Fruit fly (Drosophila melanogaster): ENCODE measurements around the gene sicily.

sicily gene

dm6 chrX:11857522-11858438, 33.8 kb upstream of the sicily start:
- TF ChIP-seq sage (GFP tag; optimal IDR thresholded peaks at IDR 0.05) (peak; percentile 47), OdsH (GFP tag; optimal IDR thresholded peaks at IDR 0.05) (peak; percentile 64), dmrt93B (GFP tag; optimal IDR thresholded peaks at IDR 0.05) (peak; percentile 61), CG32264 (GFP tag; optimal IDR thresholded peaks at IDR 0.05) (peak; percentile 64), jim (GFP tag; optimal IDR thresholded peaks at IDR 0.05) (no peak), Hnf4 (GFP tag; optimal IDR thresholded peaks at IDR 0.05) (peak; percentile 75), h (GFP tag; optimal IDR thresholded peaks at IDR 0.05) (peak; percentile 81), Dfd (GFP tag; optimal IDR thresholded peaks at IDR 0.05) (no peak), dl (GFP tag; optimal IDR thresholded peaks at IDR 0.05; ENCODE audit: insufficient read depth in 1 of 2, partially characterized antibody in 2 of 2) (no peak), woc (GFP tag; optimal IDR thresholded peaks at IDR 0.05) (peak; percentile 56), ey (GFP tag; optimal IDR thresholded peaks at IDR 0.05) (peak; percentile 62), CG9705 (GFP tag; optimal IDR thresholded peaks at IDR 0.05) (peak; percentile 15), br (GFP tag; optimal IDR thresholded peaks at IDR 0.05) (peak; percentile 80), psq (GFP tag; optimal IDR thresholded peaks at IDR 0.05) (peak; percentile 52), usp (GFP tag; optimal IDR thresholded peaks at IDR 0.05) (no peak), Sp1 (GFP tag; optimal IDR thresholded peaks at IDR 0.05) (peak; percentile 83), dsf (GFP tag; optimal IDR thresholded peaks at IDR 0.05; ENCODE audit: borderline replicate concordance) (no peak), foxo (GFP tag; optimal IDR thresholded peaks at IDR 0.05) (peak in 1 of 2 experiments; percentile 85), HLH106 (tag; optimal IDR thresholded peaks at IDR 0.05) (peak; percentile 87), fru (GFP tag; optimal IDR thresholded peaks at IDR 0.05) (peak; percentile 83), Hr83 (GFP tag; optimal IDR thresholded peaks at IDR 0.05; ENCODE audit: poor library complexity, severe bottlenecking) (peak; percentile 48), Rel (GFP tag; optimal IDR thresholded peaks at IDR 0.05) (peak; percentile 34), Rel (tag; optimal IDR thresholded peaks at IDR 0.05) (peak; percentile 45), sv (GFP tag; optimal IDR thresholded peaks at IDR 0.05) (peak; percentile 62), Jra (GFP tag; optimal IDR thresholded peaks at IDR 0.05) (peak; percentile 12), rgr (GFP tag; optimal IDR thresholded peaks at IDR 0.05) (peak; percentile 78)

dm6 chrX:11858439-11858813, 33.1 kb upstream of the sicily start:
- TF ChIP-seq N (GFP tag; optimal IDR thresholded peaks at IDR 0.05) (no peak), usp (GFP tag; optimal IDR thresholded peaks at IDR 0.05) (no peak), h (GFP tag; optimal IDR thresholded peaks at IDR 0.05) (no peak), dl (GFP tag; optimal IDR thresholded peaks at IDR 0.05; ENCODE audit: insufficient read depth in 1 of 2, partially characterized antibody in 2 of 2) (no peak), CG9705 (GFP tag; optimal IDR thresholded peaks at IDR 0.05) (no peak), dmrt93B (GFP tag; optimal IDR thresholded peaks at IDR 0.05) (no peak), Hr78 (GFP tag; optimal IDR thresholded peaks at IDR 0.05) (no peak), br (GFP tag; optimal IDR thresholded peaks at IDR 0.05) (no peak), sv (GFP tag; optimal IDR thresholded peaks at IDR 0.05) (no peak), dsf (GFP tag; optimal IDR thresholded peaks at IDR 0.05; ENCODE audit: borderline replicate concordance) (no peak), CG32264 (GFP tag; optimal IDR thresholded peaks at IDR 0.05) (no peak), foxo (GFP tag; optimal IDR thresholded peaks at IDR 0.05) (no peak), Hr83 (GFP tag; optimal IDR thresholded peaks at IDR 0.05; ENCODE audit: poor library complexity, severe bottlenecking) (no peak), pan (optimal IDR thresholded peaks at IDR 0.05) (no peak), brk (GFP tag; optimal IDR thresholded peaks at IDR 0.05) (no peak), Jra (GFP tag; optimal IDR thresholded peaks at IDR 0.05) (no peak), Dfd (GFP tag; optimal IDR thresholded peaks at IDR 0.05) (no peak)

- TF ChIP-seq Sp1 (GFP tag; optimal IDR thresholded peaks at IDR 0.05) = no peak
- no peak for TF ChIP-seq Hr78 (GFP tag; optimal IDR thresholded peaks at IDR 0.05)
- TF ChIP-seq woc (GFP tag; optimal IDR thresholded peaks at IDR 0.05) = no peak
- TF ChIP-seq OdsH (GFP tag; optimal IDR thresholded peaks at IDR 0.05) = no peak
- no peak for TF ChIP-seq pan (optimal IDR thresholded peaks at IDR 0.05)
- TF ChIP-seq sv (GFP tag; optimal IDR thresholded peaks at IDR 0.05) = no peak
- TF ChIP-seq Dfd (GFP tag; optimal IDR thresholded peaks at IDR 0.05) = no peak
- TF ChIP-seq CG9705 (GFP tag; optimal IDR thresholded peaks at IDR 0.05) = no peak
- TF ChIP-seq lola (GFP tag; optimal IDR thresholded peaks at IDR 0.05) = no peak
- no peak for TF ChIP-seq Hr83 (GFP tag; optimal IDR thresholded peaks at IDR 0.05; ENCODE audit: poor library complexity, severe bottlenecking)
- TF ChIP-seq Abd-B (GFP tag; optimal IDR thresholded peaks at IDR 0.05) = no peak
- TF ChIP-seq GATAd (GFP tag; optimal IDR thresholded peaks at IDR 0.05) = no peak
- no peak for TF ChIP-seq usp (GFP tag; optimal IDR thresholded peaks at IDR 0.05)
- TF ChIP-seq ey (GFP tag; optimal IDR thresholded peaks at IDR 0.05) = no peak
- TF ChIP-seq fru (GFP tag; optimal IDR thresholded peaks at IDR 0.05) = no peak
These were observed 22.7 kb upstream of the sicily start, which contains the start of the genes Nrd1 and CG1847 for dm6 chrX:11868866-11869265. Nrd1 (minus strand) TSS chrX:11868893. CG1847 (plus strand) TSS chrX:11869170.
